Fruit fly (Drosophila melanogaster) whole organism, pupa: ENCODE data around the gene CG4872.

Source experiments
- CG12605 ChIP-seq: fragments of 200-800 bp; sonication (Bioruptor generic); IDR thresholded peaks from 2 replicates; pipeline ENCODE4 v1.3.6; 2022; ENCODE audit warnings: missing biosample characterization, missing genetic modification characterization
- CG15710 ChIP-seq: fragments of 200-800 bp; sonication (Bioruptor generic); optimal IDR thresholded peaks from 2 replicates; lab custom pipeline; 2018; ENCODE audit warnings: missing biosample characterization, mild to moderate bottlenecking, missing genetic modification characterization, moderate library complexity
- CG17806 ChIP-seq: fragments of 200-800 bp; sonication (Bioruptor generic); optimal IDR thresholded peaks from 2 replicates; lab custom pipeline; 2018; ENCODE audit warnings: missing biosample characterization, mild to moderate bottlenecking, missing genetic modification characterization, moderate library complexity
- CG4496 ChIP-seq: fragments of 200-800 bp; sonication (Bioruptor generic); IDR thresholded peaks from 3 replicates; pipeline ENCODE4 v1.3.6; 2022; ENCODE audit warnings: missing biosample characterization, missing genetic modification characterization
- Ets98B ChIP-seq: fragments of 200-800 bp; sonication (Bioruptor generic); IDR thresholded peaks from 2 replicates; pipeline ENCODE4 v1.3.6; 2022; ENCODE audit warnings: missing biosample characterization, missing genetic modification characterization
- fd96Ca ChIP-seq: fragments of 200-800 bp; sonication (Bioruptor generic); IDR thresholded peaks from 3 replicates; pipeline ENCODE4 v1.3.6; 2022; ENCODE audit warnings: missing biosample characterization, missing genetic modification characterization

DNA sequence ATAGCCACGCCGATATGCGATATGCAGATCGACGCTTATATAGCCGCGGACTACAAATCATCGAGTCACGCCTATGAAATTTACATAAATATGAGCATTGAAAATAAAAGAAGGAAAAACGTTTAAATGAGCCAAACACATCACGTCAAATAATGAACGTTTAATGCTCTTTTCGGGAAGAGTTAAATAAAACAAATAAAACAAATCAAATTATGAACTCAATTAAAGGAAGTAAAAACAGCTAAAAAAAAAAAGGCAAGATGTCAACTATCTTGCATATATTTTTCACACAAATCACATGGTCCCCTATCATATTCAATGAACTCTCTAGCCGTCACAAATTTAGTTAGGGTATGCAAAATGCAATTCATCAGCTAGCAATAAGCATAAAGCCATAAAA, 13.5 kb upstream of the CG4872 start:
- TF ChIP-seq CG17806 (tag; lab: Kevin White, UChicago) (no peak), Ets98B (GFP tag; lab: Robert Waterston, UW) (no peak), fd96Ca (GFP tag; lab: Robert Waterston, UW) (no peak), CG12605 (no peak), CG4496 (GFP tag; lab: Robert Waterston, UW) (no peak), CG15710 (tag; lab: Kevin White, UChicago) (no peak)
